Fruit fly (Drosophila melanogaster): Measurements from ENCODE around the gene mib2.

dm6 chr2L:19064706-19065105 lies 30.5 kb downstream of the mib2 start, which contains the start of gene CG17343:
- no peak for TF ChIP-seq CG11762 (GFP tag; optimal IDR thresholded peaks at IDR 0.05; ENCODE audit: insufficient read depth)
- no peak for TF ChIP-seq spab (GFP tag; optimal IDR thresholded peaks at IDR 0.05)
